Worm (Caenorhabditis elegans): ENCODE data around the gene T01E8.8.

DNA sequence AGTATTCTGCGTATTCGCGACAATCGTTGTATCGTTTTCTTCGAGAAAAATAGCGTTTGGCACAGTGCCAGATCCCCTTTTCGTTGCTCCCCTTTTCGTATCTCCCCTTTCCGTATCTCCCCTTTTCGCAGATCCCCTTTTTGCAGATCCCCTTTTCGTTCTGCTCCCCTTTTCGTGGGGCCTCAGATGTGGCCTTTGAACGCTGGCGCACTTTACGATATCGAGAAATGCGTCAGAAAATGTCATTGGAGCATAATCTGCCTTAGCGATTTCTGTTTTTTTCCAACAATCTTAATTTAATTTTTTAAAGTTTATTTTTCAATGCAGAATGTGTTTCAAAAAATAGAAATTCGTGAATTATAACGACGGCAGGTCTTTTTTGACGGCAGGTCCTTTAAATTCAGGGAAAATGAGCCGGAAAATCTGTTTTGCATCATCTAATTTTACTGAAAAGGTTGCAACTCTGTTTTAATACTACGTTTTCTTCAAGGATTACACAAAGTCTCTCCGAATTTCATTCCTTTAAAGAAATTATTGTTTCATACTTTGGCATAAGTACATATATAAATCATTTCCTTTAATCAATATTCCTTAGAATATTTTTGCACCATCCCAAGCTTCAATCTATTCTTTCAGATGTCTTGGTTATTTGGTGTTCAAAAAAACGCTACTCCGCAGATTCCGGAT, 17.4 kb downstream of the T01E8.8 start, which contains the start of gene atad-3:
- peak; percentile 23 for TF ChIP-seq unc-62 (GFP tag; optimal IDR thresholded peaks at IDR 0.05)
- no peak for TF ChIP-seq nhr-76 (tag; optimal IDR thresholded peaks at IDR 0.05)
- TF ChIP-seq drap-1 (GFP tag; optimal IDR thresholded peaks at IDR 0.05) = peak; percentile 78
- no peak for TF ChIP-seq blmp-1 (tag; optimal IDR thresholded peaks at IDR 0.05)
- no peak for TF ChIP-seq ceh-39 (tag; optimal IDR thresholded peaks at IDR 0.05)

Data from whole organism, mixed stage, embryonic.